Fruit fly (Drosophila melanogaster) whole organism, prepupa: ENCODE measurements around the gene Osi22.
A peak's percentile ranks its signal among the peaks of the same experiment; 100 is the strongest.

Experiments
- CG10631 ChIP-seq: fragments of 200-800 bp; sonication (Bioruptor generic); optimal IDR thresholded peaks from 2 replicates; lab custom pipeline; 2016; ENCODE audit warnings: missing biosample characterization, missing genetic modification characterization
- CG11762 ChIP-seq: fragments of 200-800 bp; sonication (Bioruptor generic); optimal IDR thresholded peaks from 3 replicates; lab custom pipeline; 2016; ENCODE audit warnings: missing biosample characterization, missing genetic modification characterization; ENCODE audit not compliant: insufficient read depth
- CG11902 ChIP-seq: fragments of 200-800 bp; sonication (Bioruptor generic); optimal IDR thresholded peaks from 3 replicates; lab custom pipeline; 2016; ENCODE audit warnings: missing biosample characterization, missing genetic modification characterization
- CG15336 ChIP-seq: fragments of 200-800 bp; sonication (Bioruptor generic); IDR thresholded peaks from 2 replicates; pipeline ENCODE4 v1.3.6; 2022; ENCODE audit warnings: missing biosample characterization, missing genetic modification characterization
- CG3032 ChIP-seq: fragments of 200-800 bp; optimal IDR thresholded peaks from 2 replicates; lab custom pipeline; 2019; ENCODE audit warnings: missing biosample characterization, mild to moderate bottlenecking, missing genetic modification characterization, moderate library complexity
- CG31627 ChIP-seq: fragments of 200-800 bp; sonication (Bioruptor generic); optimal IDR thresholded peaks from 3 replicates; lab custom pipeline; 2016; ENCODE audit warnings: missing biosample characterization, missing genetic modification characterization
- CG3919 ChIP-seq: fragments of 200-800 bp; sonication (Bioruptor generic); optimal IDR thresholded peaks from 3 replicates; lab custom pipeline; 2016; ENCODE audit warnings: missing biosample characterization, missing genetic modification characterization
- CG6163 ChIP-seq: fragments of 200-800 bp; sonication (Bioruptor generic); IDR thresholded peaks from 3 replicates; pipeline ENCODE4 v1.3.6; 2022; ENCODE audit warnings: missing biosample characterization, missing genetic modification characterization
- CG6276 ChIP-seq: fragments of 200-800 bp; sonication (Bioruptor generic); optimal IDR thresholded peaks from 2 replicates; lab custom pipeline; 2017; ENCODE audit warnings: missing biosample characterization, mild to moderate bottlenecking, missing genetic modification characterization
- CG6792 ChIP-seq: fragments of 200-800 bp; sonication (Bioruptor generic); optimal IDR thresholded peaks from 3 replicates; lab custom pipeline; 2016; ENCODE audit warnings: missing biosample characterization, missing genetic modification characterization
- CG6854 ChIP-seq: fragments of 200-800 bp; sonication (Bioruptor generic); optimal IDR thresholded peaks from 2 replicates; lab custom pipeline; 2017; ENCODE audit warnings: missing biosample characterization, mild to moderate bottlenecking, missing genetic modification characterization
- CG7368 ChIP-seq: fragments of 200-800 bp; sonication (Bioruptor generic); optimal IDR thresholded peaks from 3 replicates; lab custom pipeline; 2016; ENCODE audit warnings: missing biosample characterization, missing genetic modification characterization
- CG8119 ChIP-seq: fragments of 200-800 bp; sonication (Bioruptor generic); IDR thresholded peaks from 3 replicates; pipeline ENCODE4 v1.3.6; 2022; ENCODE audit warnings: missing biosample characterization, missing genetic modification characterization
- CG8319 ChIP-seq: fragments of 200-800 bp; sonication (Bioruptor generic); optimal IDR thresholded peaks from 3 replicates; lab custom pipeline; 2016; ENCODE audit warnings: missing biosample characterization, missing genetic modification characterization
- CG8632 ChIP-seq: fragments of 200-800 bp; sonication (Bioruptor generic); optimal IDR thresholded peaks from 3 replicates; lab custom pipeline; 2016; ENCODE audit warnings: missing biosample characterization, missing genetic modification characterization
- CG9139 ChIP-seq: fragments of 200-800 bp; sonication (Bioruptor generic); optimal IDR thresholded peaks from 3 replicates; lab custom pipeline; 2017; ENCODE audit warnings: missing biosample characterization, mild to moderate bottlenecking, missing genetic modification characterization
- Eip75B ChIP-seq: fragments of 200-800 bp; sonication (Bioruptor generic); optimal IDR thresholded peaks from 3 replicates; lab custom pipeline; 2016; ENCODE audit warnings: missing biosample characterization, missing genetic modification characterization
- Eip78C ChIP-seq: fragments of 200-800 bp; sonication (Bioruptor generic); peaks from one replicate; lab custom pipeline; 2016; ENCODE audit warnings: missing biosample characterization, missing genetic modification characterization
- Eip93F ChIP-seq: fragments of 200-800 bp; sonication (Bioruptor generic); optimal IDR thresholded peaks from 2 replicates; lab custom pipeline; 2016; ENCODE audit warnings: missing biosample characterization, mild to moderate bottlenecking, missing genetic modification characterization
- Ets21C ChIP-seq: fragments of 200-800 bp; sonication (Bioruptor generic); optimal IDR thresholded peaks from 3 replicates; lab custom pipeline; 2016; ENCODE audit warnings: missing biosample characterization, missing genetic modification characterization
- Ets96B ChIP-seq: fragments of 200-800 bp; optimal IDR thresholded peaks from 2 replicates; lab custom pipeline; 2019; ENCODE audit warnings: missing biosample characterization, mild to moderate bottlenecking, missing genetic modification characterization, moderate library complexity
- Gug ChIP-seq: fragments of 200-800 bp; sonication (Bioruptor generic); IDR thresholded peaks from 2 replicates; pipeline ENCODE4 v1.3.6; 2022; ENCODE audit warnings: missing biosample characterization, missing genetic modification characterization
- Hr39 ChIP-seq: fragments of 200-800 bp; sonication (Bioruptor generic); optimal IDR thresholded peaks from 2 replicates; lab custom pipeline; 2016; ENCODE audit warnings: missing biosample characterization, missing genetic modification characterization
- Hr4 ChIP-seq: fragments of 200-800 bp; sonication (Bioruptor generic); optimal IDR thresholded peaks from 3 replicates; lab custom pipeline; 2016; ENCODE audit warnings: missing biosample characterization, missing genetic modification characterization
- Met ChIP-seq: fragments of 200-800 bp; sonication (Bioruptor generic); optimal IDR thresholded peaks from 3 replicates; lab custom pipeline; 2016; ENCODE audit warnings: missing biosample characterization, missing genetic modification characterization
- Smox ChIP-seq: fragments of 200-800 bp; sonication (Bioruptor generic); optimal IDR thresholded peaks from 3 replicates; lab custom pipeline; 2016; ENCODE audit warnings: missing biosample characterization, missing genetic modification characterization
- Sox102F ChIP-seq: fragments of 200-800 bp; sonication (Bioruptor generic); optimal IDR thresholded peaks from 2 replicates; lab custom pipeline; 2016; ENCODE audit warnings: missing biosample characterization, mild to moderate bottlenecking, missing genetic modification characterization
- Sox14 ChIP-seq: fragments of 200-800 bp; sonication (Bioruptor generic); optimal IDR thresholded peaks from 3 replicates; lab custom pipeline; 2016; ENCODE audit warnings: missing biosample characterization, missing genetic modification characterization
- Sox15 ChIP-seq: fragments of 200-800 bp; sonication (Bioruptor generic); optimal IDR thresholded peaks from 3 replicates; lab custom pipeline; 2016; ENCODE audit warnings: missing biosample characterization, missing genetic modification characterization
- achi ChIP-seq: fragments of 200-800 bp; sonication (Bioruptor generic); optimal IDR thresholded peaks from 3 replicates; lab custom pipeline; 2016; ENCODE audit warnings: missing biosample characterization, missing genetic modification characterization
- acj6 ChIP-seq: fragments of 200-800 bp; sonication (Bioruptor generic); optimal IDR thresholded peaks from 3 replicates; lab custom pipeline; 2016; ENCODE audit warnings: missing biosample characterization, missing genetic modification characterization
- cyc ChIP-seq: fragments of 200-800 bp; sonication (Bioruptor generic); optimal IDR thresholded peaks from 3 replicates; lab custom pipeline; 2016; ENCODE audit warnings: missing biosample characterization, missing genetic modification characterization
- dac ChIP-seq: fragments of 200-800 bp; sonication (Bioruptor generic); optimal IDR thresholded peaks from 2 replicates; lab custom pipeline; 2017; ENCODE audit warnings: missing biosample characterization, mild to moderate bottlenecking, missing genetic modification characterization
- eg ChIP-seq: fragments of 200-800 bp; sonication (Bioruptor generic); IDR thresholded peaks from 3 replicates; pipeline ENCODE4 v1.3.6; 2022; ENCODE audit warnings: missing biosample characterization, missing genetic modification characterization
- esn ChIP-seq: fragments of 200-800 bp; sonication (Bioruptor generic); optimal IDR thresholded peaks from 2 replicates; lab custom pipeline; 2016; ENCODE audit warnings: missing biosample characterization, mild to moderate bottlenecking, missing genetic modification characterization, moderate library complexity
- fd59A ChIP-seq: fragments of 200-800 bp; sonication (Bioruptor generic); optimal IDR thresholded peaks from 2 replicates; lab custom pipeline; 2017; ENCODE audit warnings: missing biosample characterization, mild to moderate bottlenecking, missing genetic modification characterization, missing genetic modification reagents
- fd85E ChIP-seq: fragments of 200-800 bp; sonication (Bioruptor generic); optimal IDR thresholded peaks from 3 replicates; lab custom pipeline; 2016; ENCODE audit warnings: missing biosample characterization, missing genetic modification characterization
- lz ChIP-seq: fragments of 200-800 bp; sonication (Bioruptor generic); optimal IDR thresholded peaks from 3 replicates; lab custom pipeline; 2016; ENCODE audit warnings: missing biosample characterization, missing genetic modification characterization
- net ChIP-seq: fragments of 200-800 bp; sonication (Bioruptor generic); optimal IDR thresholded peaks from 3 replicates; lab custom pipeline; 2016; ENCODE audit warnings: missing biosample characterization, missing genetic modification characterization
- pdm3 ChIP-seq: fragments of 200-800 bp; sonication (Bioruptor generic); optimal IDR thresholded peaks from 3 replicates; lab custom pipeline; 2016; ENCODE audit warnings: missing biosample characterization, missing genetic modification characterization
- salr ChIP-seq, 2 experiments: fragments of 200-800 bp; sonication (Bioruptor generic); optimal IDR thresholded peaks; 3 replicates each; lab custom pipeline; 2016 to 2018; ENCODE audit warnings: missing biosample characterization in 2 of 2, missing genetic modification characterization in 2 of 2, mild to moderate bottlenecking in 1 of 2
- ss ChIP-seq, 2 experiments: fragments of 200-800 bp; sonication (Bioruptor generic); optimal IDR thresholded peaks; 2 replicates in 1 of 2; 3 replicates in 1 of 2; lab custom pipeline; 2017 to 2018; ENCODE audit warnings: mild to moderate bottlenecking in 2 of 2, missing biosample characterization in 2 of 2, missing genetic modification characterization in 2 of 2, moderate library complexity in 1 of 2
- svp ChIP-seq: fragments of 200-800 bp; sonication (Bioruptor generic); peaks from one replicate; lab custom pipeline; 2016; ENCODE audit warnings: missing biosample characterization, missing genetic modification characterization
- topi ChIP-seq: fragments of 200-800 bp; sonication (Bioruptor generic); optimal IDR thresholded peaks from 3 replicates; lab custom pipeline; 2016; ENCODE audit warnings: missing biosample characterization, missing genetic modification characterization

Gene Osi22

DNA sequence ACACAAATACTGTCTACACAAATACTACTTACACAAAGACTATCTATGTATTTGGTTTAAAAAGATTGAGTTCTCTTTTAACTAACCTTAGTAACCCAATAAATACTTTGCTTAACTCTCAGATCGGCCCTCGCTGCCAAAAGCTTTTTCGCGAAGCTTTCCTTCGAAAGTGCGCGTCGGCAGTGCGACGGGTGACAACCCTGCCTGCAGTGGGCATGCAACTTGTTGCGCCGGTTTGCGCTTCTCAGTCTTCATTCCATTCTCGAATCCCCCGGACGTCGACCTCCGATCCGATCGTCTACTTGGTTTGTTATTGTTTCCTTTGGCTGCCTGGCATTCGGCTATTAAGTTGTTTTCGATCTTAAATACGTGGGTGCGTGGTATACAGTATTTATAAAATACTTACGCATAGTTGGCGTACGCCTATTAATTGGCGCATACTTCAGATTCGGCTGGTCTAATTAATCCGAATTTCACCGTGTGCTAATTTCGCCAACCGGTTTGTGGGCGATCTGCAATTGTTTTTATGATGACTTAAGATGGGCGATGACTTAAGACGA, 30.2 kb upstream of the Osi22 start, which contains the start of gene CG11686 (continued):
- TF ChIP-seq CG6276 (GFP tag; lab: Kevin White, UChicago) (no peak), CG8119 (GFP tag; lab: Robert Waterston, UW) (no peak), Gug (GFP tag; lab: Robert Waterston, UW) (no peak), pdm3 (no peak), Hr39 (GFP tag; lab: Kevin White, UChicago) (no peak), CG6854 (GFP tag; lab: Kevin White, UChicago) (no peak), CG3032 (tag; lab: Kevin White, UChicago) (no peak), Sox14 (GFP tag; lab: Kevin White, UChicago) (peak; percentile 1), ss (GFP tag; optimal IDR thresholded peaks at IDR 0.05; lab: Kevin White, UChicago) (no peak), lz (GFP tag; lab: Kevin White, UChicago) (no peak), Smox (GFP tag; lab: Kevin White, UChicago) (no peak), Hr4 (GFP tag; lab: Kevin White, UChicago) (no peak), Met (GFP tag; lab: Kevin White, UChicago) (peak; percentile 15), fd59A (GFP tag; lab: Kevin White, UChicago) (no peak), CG15336 (peak; percentile 56; the same call in 1 of the 2 replicates), Sox102F (GFP tag; lab: Kevin White, UChicago) (peak; percentile 51), salr (GFP tag; optimal IDR thresholded peaks at IDR 0.05; lab: Kevin White, UChicago) (no peak), CG6792 (no peak), esn (GFP tag; lab: Kevin White, UChicago) (peak; percentile 16), CG9139 (GFP tag; lab: Kevin White, UChicago) (no peak), dac (GFP tag; lab: Kevin White, UChicago) (no peak), achi (GFP tag; lab: Kevin White, UChicago) (no peak), Eip78C (GFP tag; lab: Kevin White, UChicago) (peak; percentile 71), eg (GFP tag; lab: Robert Waterston, UW) (peak; percentile 51; the same call in 1 of the 3 replicates), cyc (GFP tag; lab: Kevin White, UChicago) (no peak)

DNA sequence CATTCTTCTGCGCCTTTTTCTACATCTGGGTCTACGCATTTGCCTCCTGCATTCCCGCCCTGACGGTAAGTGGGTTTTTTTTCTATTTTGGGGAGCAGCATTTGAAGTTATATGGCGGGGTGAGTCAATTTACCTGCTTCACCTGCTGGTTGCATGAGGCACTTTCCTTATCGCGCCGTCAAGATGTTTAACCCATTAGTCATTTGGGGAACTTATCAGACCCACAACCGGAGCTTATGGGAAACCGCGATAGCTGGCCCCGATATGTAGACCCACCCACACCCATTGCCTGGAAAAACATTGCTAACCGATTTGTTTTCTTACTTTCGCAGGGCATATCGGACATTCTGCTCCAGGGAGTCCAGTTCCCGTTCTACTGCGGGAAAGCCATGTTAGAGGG, 28.7 kb upstream of the Osi22 start:
- TF ChIP-seq CG10631 (GFP tag; lab: Kevin White, UChicago) (no peak), CG3919 (GFP tag; lab: Kevin White, UChicago) (no peak), CG6854 (GFP tag; lab: Kevin White, UChicago) (no peak), eg (GFP tag; lab: Robert Waterston, UW) (no peak), CG7368 (GFP tag; lab: Kevin White, UChicago) (no peak), Sox15 (GFP tag; lab: Kevin White, UChicago) (no peak), fd85E (GFP tag; lab: Kevin White, UChicago) (no peak)

DNA sequence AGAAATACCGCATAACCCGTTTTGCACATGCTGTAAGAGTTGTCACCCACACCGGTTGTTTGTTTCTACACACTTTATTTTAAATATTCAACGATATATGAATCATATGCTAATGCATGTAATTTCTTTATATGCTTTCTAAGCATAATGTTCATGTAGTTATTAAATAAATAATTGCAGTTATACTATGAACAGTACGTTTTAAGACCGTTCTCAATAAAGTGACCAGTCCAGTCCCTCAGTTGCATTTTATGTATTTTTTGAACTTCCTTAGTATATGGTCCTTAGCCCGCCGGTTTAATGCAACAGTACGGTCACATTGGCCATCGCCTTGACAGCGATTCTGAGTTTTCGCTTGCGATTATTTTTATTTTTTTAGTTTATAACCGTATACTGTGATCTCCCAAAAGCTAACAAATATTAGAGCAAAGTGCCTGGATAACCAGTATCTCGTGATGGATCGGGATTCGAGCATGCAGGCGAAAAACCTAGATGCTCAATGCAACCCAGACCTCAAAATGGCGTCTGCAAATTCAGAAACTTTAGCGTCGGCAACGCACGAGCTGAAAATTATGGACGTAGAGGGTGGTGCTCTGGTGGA, 26.3 kb upstream of the Osi22 start, which contains the start of gene Ravus:
TSS of gene Ravus (minus strand) at position 1 of the 601 bp plus-strand sequence.
- TF ChIP-seq Ets21C (GFP tag; lab: Kevin White, UChicago) (no peak), esn (GFP tag; lab: Kevin White, UChicago) (peak; percentile 61), ss (GFP tag; optimal IDR thresholded peaks at IDR 0.05; lab: Kevin White, UChicago) (no peak), lz (GFP tag; lab: Kevin White, UChicago) (no peak), Met (GFP tag; lab: Kevin White, UChicago) (no peak), Eip93F (no peak), CG8319 (no peak), cyc (GFP tag; lab: Kevin White, UChicago) (peak; percentile 52), acj6 (no peak), CG6792 (peak; percentile 15), CG3919 (GFP tag; lab: Kevin White, UChicago) (no peak), net (GFP tag; lab: Kevin White, UChicago) (no peak), CG11902 (GFP tag; lab: Kevin White, UChicago) (no peak), CG3032 (tag; lab: Kevin White, UChicago) (peak; percentile 63), CG8632 (GFP tag; lab: Kevin White, UChicago) (no peak), CG6163 (GFP tag; lab: Robert Waterston, UW) (no peak), topi (no peak), CG6276 (GFP tag; lab: Kevin White, UChicago) (no peak), Eip75B (GFP tag; lab: Kevin White, UChicago) (no peak), Ets96B (peak; percentile 42), CG11762 (GFP tag; lab: Kevin White, UChicago) (peak; percentile 34), achi (GFP tag; lab: Kevin White, UChicago) (peak; percentile 72), CG7368 (GFP tag; lab: Kevin White, UChicago) (peak; percentile 20), Sox15 (GFP tag; lab: Kevin White, UChicago) (peak; percentile 36), dac (GFP tag; lab: Kevin White, UChicago) (no peak), fd59A (GFP tag; lab: Kevin White, UChicago) (no peak), svp (peak; percentile 79), CG31627 (GFP tag; lab: Kevin White, UChicago) (peak; percentile 70), Sox14 (GFP tag; lab: Kevin White, UChicago) (peak; percentile 69), Eip78C (GFP tag; lab: Kevin White, UChicago) (peak; percentile 76), eg (GFP tag; lab: Robert Waterston, UW) (peak; percentile 30; the same call in 1 of the 3 replicates)
